Worm (Caenorhabditis elegans) whole organism, young adult: ENCODE measurements around the gene Y44A6D.5.

Experiments
- B0035.1 ChIP-seq: sonication (generic microtip); optimal IDR thresholded peaks from 2 replicates; lab custom pipeline; 2016; ENCODE audit warnings: missing genetic modification characterization, mild to moderate bottlenecking, missing compliant biosample characterization, missing genotype, missing genetic modification reagents
- B0261.1 ChIP-seq: sonication (generic microtip); optimal IDR thresholded peaks from 2 replicates; lab custom pipeline; 2016; ENCODE audit warnings: mild to moderate bottlenecking, missing genetic modification characterization, moderate library complexity, missing compliant biosample characterization
- D2030.7 ChIP-seq: fragments of 200-800 bp; sonication (Bioruptor generic); IDR thresholded peaks from 2 replicates; pipeline ENCODE4 v1.3.6; 2022; ENCODE audit warnings: missing genetic modification reagents, missing genetic modification characterization, missing compliant biosample characterization
- F52B5.7 ChIP-seq: sonication (generic microtip); optimal IDR thresholded peaks from 2 replicates; lab custom pipeline; 2016; ENCODE audit warnings: mild to moderate bottlenecking, missing genetic modification characterization, missing compliant biosample characterization
- K12H6.12 ChIP-seq: fragments of 200-800 bp; sonication (Bioruptor generic); optimal IDR thresholded peaks from 2 replicates; lab custom pipeline; 2018; ENCODE audit warnings: mild to moderate bottlenecking, missing genetic modification characterization, missing compliant biosample characterization
- T07F8.4 ChIP-seq: sonication (generic microtip); optimal IDR thresholded peaks from 2 replicates; lab custom pipeline; 2016; ENCODE audit warnings: mild to moderate bottlenecking, missing genetic modification characterization, moderate library complexity, missing compliant biosample characterization
- Y95B8A.8 ChIP-seq: fragments of 200-800 bp; sonication (Bioruptor generic); IDR thresholded peaks from 2 replicates; pipeline ENCODE4 v1.3.6; 2022; ENCODE audit warnings: missing genetic modification reagents, missing genetic modification characterization, missing compliant biosample characterization
- ama-1 ChIP-seq, 3 experiments: fragments of 150-350 bp in 1 of 3; sonication (generic microtip) in 2 of 3; optimal IDR thresholded peaks; 2 replicates each; lab custom pipeline; 2014 to 2018; ENCODE audit warnings: missing biosample characterization in 2 of 3, missing genetic modification characterization in 2 of 3, missing genetic modification reagents in 2 of 3
- aptf-3 ChIP-seq: fragments of 200-800 bp; sonication (Bioruptor generic); IDR thresholded peaks from 2 replicates; pipeline ENCODE4 v1.3.6; 2022; ENCODE audit warnings: missing genetic modification characterization, missing compliant biosample characterization
- athp-1 ChIP-seq: sonication (generic microtip); optimal IDR thresholded peaks from 2 replicates; lab custom pipeline; 2017; ENCODE audit warnings: mild to moderate bottlenecking, missing genetic modification characterization, missing compliant biosample characterization
- attf-6 ChIP-seq: fragments of 200-800 bp; sonication (Bioruptor generic); IDR thresholded peaks from 2 replicates; pipeline ENCODE4 v1.3.6; 2022; ENCODE audit warnings: missing genetic modification reagents, missing genetic modification characterization, missing compliant biosample characterization
- cebp-1 ChIP-seq, 2 experiments: fragments of 200-800 bp in 1 of 2; sonication (Bioruptor generic) in 1 of 2; sonication (generic microtip) in 1 of 2; IDR thresholded peaks in 1 of 2; optimal IDR thresholded peaks in 1 of 2; 2 replicates each; pipeline versions ENCODE4 v1.3.6 to Lab custom; 2017 to 2022; ENCODE audit warnings: missing compliant biosample characterization in 2 of 2, missing genetic modification characterization in 2 of 2, mild to moderate bottlenecking in 1 of 2, missing genetic modification reagents in 1 of 2, moderate library complexity in 1 of 2
- ceh-100 ChIP-seq: fragments of 200-800 bp; sonication (Bioruptor generic); IDR thresholded peaks from 2 replicates; pipeline ENCODE4 v1.3.6; 2022; ENCODE audit warnings: missing genetic modification reagents, missing genetic modification characterization, missing compliant biosample characterization
- ceh-27 ChIP-seq: fragments of 200-800 bp; sonication (Bioruptor generic); optimal IDR thresholded peaks from 2 replicates; lab custom pipeline; 2018; ENCODE audit warnings: mild to moderate bottlenecking, missing genetic modification characterization, moderate library complexity, missing compliant biosample characterization
- chd-7 ChIP-seq: sonication (generic microtip); optimal IDR thresholded peaks from 2 replicates; lab custom pipeline; 2016; ENCODE audit warnings: mild to moderate bottlenecking, missing genetic modification characterization, moderate library complexity, missing compliant biosample characterization
- die-1 ChIP-seq: sonication (generic microtip); optimal IDR thresholded peaks from 2 replicates; lab custom pipeline; 2016; ENCODE audit warnings: missing genotype, mild to moderate bottlenecking, missing genetic modification characterization, missing compliant biosample characterization
- egl-44 ChIP-seq: fragments of 200-800 bp; sonication (Bioruptor generic); IDR thresholded peaks from 2 replicates; pipeline ENCODE4 v1.3.6; 2022; ENCODE audit warnings: missing genetic modification reagents, missing genetic modification characterization, missing compliant biosample characterization
- ekl-4 ChIP-seq: fragments of 200-800 bp; sonication (Bioruptor generic); IDR thresholded peaks from 2 replicates; pipeline ENCODE4 v1.3.6; 2022; ENCODE audit warnings: missing genetic modification reagents, missing genetic modification characterization, missing compliant biosample characterization
- ets-4 ChIP-seq: fragments of 200-800 bp; sonication (Bioruptor generic); optimal IDR thresholded peaks from 2 replicates; lab custom pipeline; 2018; ENCODE audit warnings: mild to moderate bottlenecking, missing genetic modification characterization, missing compliant biosample characterization
- fkh-3 ChIP-seq: sonication (generic microtip); optimal IDR thresholded peaks from 2 replicates; lab custom pipeline; 2016; ENCODE audit warnings: mild to moderate bottlenecking, missing genetic modification characterization, missing compliant biosample characterization
- hlh-12 ChIP-seq: sonication (generic microtip); optimal IDR thresholded peaks from 2 replicates; lab custom pipeline; 2016; ENCODE audit warnings: missing genetic modification characterization, missing compliant biosample characterization
- hmg-1.2 ChIP-seq: fragments of 200-800 bp; sonication (Bioruptor generic); IDR thresholded peaks from 2 replicates; pipeline ENCODE4 v1.3.6; 2022; ENCODE audit warnings: missing genetic modification reagents, missing genetic modification characterization, missing compliant biosample characterization
- hrde-1 ChIP-seq: sonication (generic microtip); optimal IDR thresholded peaks from 2 replicates; lab custom pipeline; 2016; ENCODE audit warnings: missing genetic modification characterization, mild to moderate bottlenecking, missing compliant biosample characterization, moderate library complexity, missing genotype, missing genetic modification reagents, borderline replicate concordance
- lin-35 ChIP-seq, 3 experiments: fragments of 150-350 bp in 2 of 3; sonication (generic microtip) in 1 of 3; optimal IDR thresholded peaks; 2 replicates each; lab custom pipeline; 2014 to 2018; ENCODE audit warnings: missing biosample characterization in 3 of 3, missing genetic modification characterization in 3 of 3, missing genetic modification reagents in 3 of 3
- lin-40 ChIP-seq: sonication (generic microtip); optimal IDR thresholded peaks from 2 replicates; lab custom pipeline; 2016; ENCODE audit warnings: missing genetic modification characterization, mild to moderate bottlenecking, missing compliant biosample characterization, missing genotype, missing genetic modification reagents
- madf-10 ChIP-seq: sonication (generic microtip); optimal IDR thresholded peaks from 2 replicates; lab custom pipeline; 2016; ENCODE audit warnings: mild to moderate bottlenecking, missing genetic modification characterization, missing compliant biosample characterization
- madf-6 ChIP-seq: fragments of 200-800 bp; sonication (Bioruptor generic); IDR thresholded peaks from 2 replicates; pipeline ENCODE4 v1.3.6; 2022; ENCODE audit warnings: missing genetic modification reagents, missing genetic modification characterization, missing compliant biosample characterization
- madf-8 ChIP-seq: fragments of 200-800 bp; sonication (Bioruptor generic); conservative IDR thresholded peaks from 2 replicates; pipeline ENCODE4 v1.3.6; 2022; ENCODE audit warnings: missing genetic modification reagents, missing genetic modification characterization, missing compliant biosample characterization
- mel-28 ChIP-seq: sonication (generic microtip); optimal IDR thresholded peaks from 2 replicates; lab custom pipeline; 2016; ENCODE audit warnings: borderline replicate concordance, mild to moderate bottlenecking, missing genetic modification characterization, missing compliant biosample characterization
- mxl-1 ChIP-seq: sonication (generic microtip); optimal IDR thresholded peaks from 2 replicates; lab custom pipeline; 2016; ENCODE audit warnings: missing genetic modification characterization, missing compliant biosample characterization
- nfyb-1 ChIP-seq: fragments of 200-800 bp; sonication (Bioruptor generic); IDR thresholded peaks from 2 replicates; pipeline ENCODE4 v1.3.6; 2022; ENCODE audit warnings: missing genetic modification reagents, missing genetic modification characterization, missing compliant biosample characterization
- nhr-179 ChIP-seq: sonication (generic microtip); optimal IDR thresholded peaks from 2 replicates; lab custom pipeline; 2016; ENCODE audit warnings: mild to moderate bottlenecking, missing genetic modification characterization, missing compliant biosample characterization
- repo-1 ChIP-seq: sonication (generic microtip); optimal IDR thresholded peaks from 2 replicates; lab custom pipeline; 2017; ENCODE audit warnings: mild to moderate bottlenecking, missing genetic modification characterization, missing compliant biosample characterization
- sea-2 ChIP-seq: fragments of 200-800 bp; sonication (Bioruptor generic); IDR thresholded peaks from 2 replicates; pipeline ENCODE4 v1.3.6; 2022; ENCODE audit warnings: missing genetic modification characterization, missing compliant biosample characterization
- snpc-1.1 ChIP-seq: sonication (generic microtip); optimal IDR thresholded peaks from 2 replicates; lab custom pipeline; 2017; ENCODE audit warnings: missing genetic modification characterization, mild to moderate bottlenecking, missing compliant biosample characterization, antibody characterized with exemption, moderate library complexity, missing genotype, missing genetic modification reagents; ENCODE audit not compliant: insufficient read depth
- snpc-4 ChIP-seq, 5 experiments: fragments of 150-350 bp in 1 of 5; sonication (generic microtip) in 4 of 5; optimal IDR thresholded peaks; 2 replicates each; lab custom pipeline; 2014 to 2018; ENCODE audit warnings: missing genetic modification characterization in 5 of 5, missing biosample characterization in 3 of 5, antibody characterized with exemption in 2 of 5, mild to moderate bottlenecking in 2 of 5, missing compliant biosample characterization in 2 of 5, missing genotype in 2 of 5, moderate library complexity in 2 of 5, missing genetic modification reagents in 1 of 5
- somi-1 ChIP-seq: fragments of 200-800 bp; sonication (Bioruptor generic); optimal IDR thresholded peaks from 2 replicates; lab custom pipeline; 2018; ENCODE audit warnings: mild to moderate bottlenecking, missing genetic modification characterization, missing compliant biosample characterization
- tbx-9 ChIP-seq: sonication (generic microtip); optimal IDR thresholded peaks from 2 replicates; lab custom pipeline; 2016; ENCODE audit warnings: borderline replicate concordance, missing genetic modification characterization, inconsistent platforms, missing compliant biosample characterization
- unc-62 ChIP-seq: fragments of 150-350 bp; optimal IDR thresholded peaks from 2 replicates; lab custom pipeline; 2014; ENCODE audit warnings: missing biosample characterization, missing genetic modification reagents, missing genetic modification characterization
- zfh-2 ChIP-seq: fragments of 200-800 bp; sonication (Bioruptor generic); conservative IDR thresholded peaks from 2 replicates; pipeline ENCODE4 v1.3.6; 2022; ENCODE audit warnings: missing genetic modification reagents, missing genetic modification characterization, missing compliant biosample characterization
- zim-3 ChIP-seq: sonication (generic microtip); optimal IDR thresholded peaks from 2 replicates; lab custom pipeline; 2017; ENCODE audit warnings: mild to moderate bottlenecking, missing genetic modification characterization, moderate library complexity, missing compliant biosample characterization
- ztf-28 ChIP-seq: fragments of 200-800 bp; sonication (Bioruptor generic); IDR thresholded peaks from 2 replicates; pipeline ENCODE4 v1.3.6; 2022; ENCODE audit warnings: missing genetic modification reagents, missing genetic modification characterization, missing compliant biosample characterization
- ztf-3 ChIP-seq: fragments of 200-800 bp; sonication (Bioruptor generic); optimal IDR thresholded peaks from 2 replicates; lab custom pipeline; 2018; ENCODE audit warnings: mild to moderate bottlenecking, missing genetic modification characterization, missing compliant biosample characterization

Gene Y44A6D.5

DNA sequence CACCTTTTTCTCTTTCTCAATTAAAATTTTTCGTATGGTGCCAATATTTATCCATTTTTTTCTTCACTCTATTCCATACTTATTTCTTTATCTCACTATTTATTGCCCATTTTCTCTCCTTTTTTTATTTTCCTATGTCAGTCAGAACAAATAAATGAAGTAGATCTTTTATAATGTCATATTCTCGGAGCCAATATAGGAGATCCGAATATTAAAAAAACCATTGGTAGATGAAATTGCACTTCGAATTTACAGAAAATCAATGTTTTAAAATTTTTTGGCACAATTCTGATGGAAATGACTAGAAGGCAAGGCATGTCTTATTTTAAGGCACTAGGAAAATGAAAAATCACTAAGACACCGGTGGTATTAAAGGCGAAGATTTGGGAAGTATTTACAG, 12.2 kb downstream of the Y44A6D.5 start:
- TF ChIP-seq egl-44 (GFP tag; lab: Robert Waterston, UW) (no peak), nfyb-1 (GFP tag; lab: Robert Waterston, UW) (0 out of 2 replicates have a peak, but pooled peaks have one; percentile 46), lin-35 (GFP tag; optimal IDR thresholded peaks at IDR 0.05; lab: Kevin White, UChicago) (peak in 1 of 3 experiments; percentile 23)

DNA sequence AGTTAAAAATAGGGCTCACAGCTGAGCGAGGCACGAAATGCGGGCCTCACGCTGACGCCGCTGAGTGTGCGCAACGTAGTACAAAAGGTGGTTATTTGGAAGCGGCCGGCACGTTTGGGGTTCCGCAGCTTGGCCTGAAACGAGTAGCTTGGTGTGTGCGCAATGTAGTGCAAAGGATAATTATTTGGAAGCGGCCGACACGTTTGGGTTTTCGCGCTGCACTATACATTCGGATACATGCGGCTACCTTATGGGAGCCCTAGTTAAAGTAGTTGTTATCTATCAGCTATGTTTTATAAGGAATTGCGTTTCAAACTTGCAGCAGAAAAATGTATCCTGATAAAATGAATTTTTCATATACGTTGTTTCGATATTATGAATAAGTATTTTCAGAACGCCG, 12.8 kb downstream of the Y44A6D.5 start, which contains the start of gene Y44A6D.1:
Y44A6D.1 (minus strand) TSS at position 23 of the 400 bp plus-strand sequence.
- TF ChIP-seq hrde-1, result no peak
- no peak for TF ChIP-seq ztf-28 (GFP tag; lab: Robert Waterston, UW)
- no peak for TF ChIP-seq lin-35 (GFP tag; optimal IDR thresholded peaks at IDR 0.05; lab: Kevin White, UChicago)
- no peak for TF ChIP-seq ceh-100
- TF ChIP-seq snpc-4 (GFP tag; optimal IDR thresholded peaks at IDR 0.05; lab: Kevin White, UChicago), result no peak
- TF ChIP-seq snpc-4 (tag; optimal IDR thresholded peaks at IDR 0.05; lab: Kevin White, UChicago), result peak in 2 of 4 experiments; percentile 67 to 75
- TF ChIP-seq zfh-2 (GFP tag; lab: Robert Waterston, UW), result 0 out of 2 replicates have a peak, but pooled peaks have one; percentile 27
- TF ChIP-seq attf-6, result no peak
- TF ChIP-seq snpc-1.1 (tag; lab: Kevin White, UChicago), result peak; percentile 10
- TF ChIP-seq Y95B8A.8 (GFP tag; lab: Robert Waterston, UW), result no peak
- no peak for TF ChIP-seq unc-62 (GFP tag; lab: Kevin White, UChicago)
- no peak for TF ChIP-seq zim-3 (tag; lab: Kevin White, UChicago)
- TF ChIP-seq F52B5.7 (tag; lab: Kevin White, UChicago), result no peak
- TF ChIP-seq fkh-3 (tag; lab: Kevin White, UChicago), result no peak
- TF ChIP-seq madf-8 (GFP tag; lab: Robert Waterston, UW), result no peak
- TF ChIP-seq die-1, result no peak
- TF ChIP-seq somi-1 (GFP tag; lab: Kevin White, UChicago), result no peak
- TF ChIP-seq ztf-3, result no peak
- no peak for TF ChIP-seq mxl-1
- TF ChIP-seq hlh-12 (tag; lab: Kevin White, UChicago), result no peak
- TF ChIP-seq madf-6 (GFP tag; lab: Robert Waterston, UW), result no peak
- no peak for TF ChIP-seq nhr-179 (tag; lab: Kevin White, UChicago)
- TF ChIP-seq athp-1, result no peak
- no peak for TF ChIP-seq ama-1 (optimal IDR thresholded peaks at IDR 0.05; lab: Kevin White, UChicago)
- TF ChIP-seq ama-1 (GFP tag; optimal IDR thresholded peaks at IDR 0.05; lab: Kevin White, UChicago), result no peak
- TF ChIP-seq chd-7, result no peak
- TF ChIP-seq mel-28 (tag; lab: Kevin White, UChicago), result no peak
- no peak for TF ChIP-seq sea-2 (GFP tag; lab: Robert Waterston, UW)
- TF ChIP-seq B0261.1 (tag; lab: Kevin White, UChicago), result no peak
- no peak for TF ChIP-seq aptf-3 (GFP tag; lab: Robert Waterston, UW)
- no peak for TF ChIP-seq T07F8.4
- no peak for TF ChIP-seq ets-4 (GFP tag; lab: Kevin White, UChicago)
- peak; percentile 15; the same call in 1 of the 2 replicates for TF ChIP-seq hmg-1.2
- no peak for TF ChIP-seq tbx-9 (tag; lab: Kevin White, UChicago)
- no peak for TF ChIP-seq D2030.7 (GFP tag; lab: Robert Waterston, UW)
- TF ChIP-seq, all 124 proteins: peak for 4

DNA sequence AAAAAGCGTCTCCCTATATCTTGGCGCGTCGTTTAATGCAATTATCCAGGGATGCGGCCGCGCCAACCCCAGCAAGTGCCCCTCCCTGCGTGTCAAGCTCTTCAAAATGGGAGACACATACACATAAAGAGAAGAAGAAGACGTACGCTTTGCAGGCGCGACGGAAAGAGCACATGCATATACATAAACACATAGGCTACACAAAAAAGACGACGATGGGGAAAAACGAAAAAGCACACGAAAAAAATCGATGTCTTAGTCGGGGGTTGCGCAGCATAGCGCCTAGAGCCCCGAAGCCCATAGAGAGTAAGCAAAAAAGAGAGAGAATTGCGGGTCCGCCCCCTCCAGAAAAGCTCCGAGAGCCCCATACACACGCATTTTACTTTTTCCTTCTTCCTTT, 13.7 kb downstream of the Y44A6D.5 start, which contains the start of gene tpan-1:
tpan-1 (plus strand) TSS at position 398 of the 400 bp plus-strand sequence.
- TF ChIP-seq hmg-1.2 (peak; percentile 14; the same call in 1 of the 2 replicates), zfh-2 (GFP tag; lab: Robert Waterston, UW) (peak; percentile 65; the same call in 1 of the 2 replicates), lin-40 (peak; percentile 34), repo-1 (no peak), B0035.1 (tag; lab: Kevin White, UChicago) (no peak), snpc-4 (GFP tag; optimal IDR thresholded peaks at IDR 0.05; lab: Kevin White, UChicago) (no peak), snpc-4 (tag; optimal IDR thresholded peaks at IDR 0.05; lab: Kevin White, UChicago) (peak in 1 of 4 experiments; percentile 36), cebp-1 (GFP tag; IDR thresholded peaks at IDR 0.05; lab: Robert Waterston, UW) (no peak), cebp-1 (tag; optimal IDR thresholded peaks at IDR 0.05; lab: Kevin White, UChicago) (peak; percentile 46), ekl-4 (GFP tag; lab: Robert Waterston, UW) (0 out of 2 replicates have a peak, but pooled peaks have one; percentile 22), madf-10 (tag; lab: Kevin White, UChicago) (peak; percentile 90), ceh-27 (GFP tag; lab: Kevin White, UChicago) (peak; percentile 15), K12H6.12 (tag; lab: Kevin White, UChicago) (peak; percentile 53)
